In genomic region chrV:1561169-1561568, ce11 we compare ENCODE assay signal across 6 worm cellular contexts.
TF ChIP-seq lines count a peak whose summit lies in the region.
"Not testable (repeated sequence)": the region's sequence is repeated elsewhere in the genome, so short reads cannot be mapped to it uniquely, and the experiment has no call there.

No protein-coding gene starts in this region.

TF ChIP-seq in whole organism, L1 larva, 84 proteins besides CTCF, POLR2A, EP300 and RAD21:
- TF ChIP-seq nhr-19 (GFP tag; conservative IDR thresholded peaks at IDR 0.05; lab: Robert Waterston, UW), result 0 out of 2 replicates have a peak, but pooled peaks have one; percentile 8
TF ChIP-seq in whole organism, L1 larva: peak in this region for 1; not testable (repeated sequence) for 83.

TF ChIP-seq in whole organism, L4 larva, 104 proteins besides CTCF, POLR2A, EP300 and RAD21 (continues in another document):
- TF ChIP-seq mdt-29 (GFP tag; IDR thresholded peaks at IDR 0.05; lab: Robert Waterston, UW) (peak; percentile 32; the same call in 1 of the 2 replicates), zip-11 (GFP tag; IDR thresholded peaks at IDR 0.05; lab: Robert Waterston, UW) (peak; percentile 77; the same call in 1 of the 2 replicates), ZK337.2 (GFP tag; IDR thresholded peaks at IDR 0.05; lab: Robert Waterston, UW) (peak; percentile 57; the same call in 1 of the 2 replicates), F44E2.7 (GFP tag; IDR thresholded peaks at IDR 0.05; lab: Robert Waterston, UW) (peak; percentile 93; the same call in 1 of the 2 replicates), egl-43 (GFP tag; IDR thresholded peaks at IDR 0.05; lab: Robert Waterston, UW) (peak; percentile 97), ceh-44 (GFP tag; IDR thresholded peaks at IDR 0.05; lab: Robert Waterston, UW) (peak; percentile 46; the same call in 1 of the 2 replicates), madf-5 (GFP tag; IDR thresholded peaks at IDR 0.05; lab: Robert Waterston, UW) (peak; percentile 22 to 77; a peak in 2 of 4 replicates), nhr-41 (GFP tag; IDR thresholded peaks at IDR 0.05; lab: Robert Waterston, UW) (peak; percentile 75), tra-1 (GFP tag; IDR thresholded peaks at IDR 0.05; lab: Robert Waterston, UW) (peak; percentile 77), Y75B8A.6 (GFP tag; IDR thresholded peaks at IDR 0.05; lab: Robert Waterston, UW) (peak; percentile 67; the same call in 1 of the 2 replicates), pha-4 (GFP tag; IDR thresholded peaks at IDR 0.05; lab: Robert Waterston, UW) (peak; percentile 95), mxl-2 (GFP tag; conservative IDR thresholded peaks at IDR 0.05; lab: Robert Waterston, UW) (peak; percentile 82), Y48G9A.11 (GFP tag; IDR thresholded peaks at IDR 0.05; lab: Robert Waterston, UW) (peak; percentile 69), hmg-1.1 (GFP tag; IDR thresholded peaks at IDR 0.05; lab: Robert Waterston, UW) (peak; percentile 70), php-3 (GFP tag; IDR thresholded peaks at IDR 0.05; lab: Robert Waterston, UW) (peak; percentile 71; the same call in 1 of the 2 replicates)
- TF ChIP-seq pha-4 (tag; optimal IDR thresholded peaks at IDR 0.05; lab: Kevin White, UChicago), result not testable (repeated sequence)

TF ChIP-seq in whole organism, early embryonic, 17 proteins besides CTCF, POLR2A, EP300 and RAD21:
- TF ChIP-seq flt-1 (GFP tag; IDR thresholded peaks at IDR 0.05; lab: Robert Waterston, UW), result peak; percentile 70
- TF ChIP-seq pes-1 (GFP tag; IDR thresholded peaks at IDR 0.05; lab: Robert Waterston, UW), result peak; percentile 82
- TF ChIP-seq scrt-1 (GFP tag; IDR thresholded peaks at IDR 0.05; lab: Robert Waterston, UW), result peak; percentile 86
- peak; percentile 91 for TF ChIP-seq tbx-37 (GFP tag; conservative IDR thresholded peaks at IDR 0.05; lab: Robert Waterston, UW)
- TF ChIP-seq tbx-11 (GFP tag; IDR thresholded peaks at IDR 0.05; lab: Robert Waterston, UW), result peak; percentile 82
- peak; percentile 71; the same call in 1 of the 2 replicates for TF ChIP-seq sea-1 (GFP tag; conservative IDR thresholded peaks at IDR 0.05; lab: Robert Waterston, UW)

TF ChIP-seq in whole organism, late embryonic, 69 proteins besides CTCF, POLR2A, EP300 and RAD21:
- peak; percentile 88 for TF ChIP-seq ceh-45 (GFP tag; IDR thresholded peaks at IDR 0.05; lab: Robert Waterston, UW)
- peak; percentile 72 for TF ChIP-seq unc-3 (GFP tag; conservative IDR thresholded peaks at IDR 0.05; lab: Robert Waterston, UW)
- not testable (repeated sequence) for TF ChIP-seq unc-3 (tag; optimal IDR thresholded peaks at IDR 0.05; lab: Kevin White, UChicago)
- TF ChIP-seq sox-2 (GFP tag; IDR thresholded peaks at IDR 0.05; lab: Robert Waterston, UW), result peak; percentile 39
TF ChIP-seq in whole organism, late embryonic: peak in this region for 3; not testable (repeated sequence) for 66.

TF ChIP-seq in whole organism, midembryonic, 9 proteins besides CTCF, POLR2A, EP300 and RAD21:
- peak; percentile 80 for TF ChIP-seq ref-1 (GFP tag; conservative IDR thresholded peaks at IDR 0.05; lab: Robert Waterston, UW)
- TF ChIP-seq T22C8.4 (GFP tag; IDR thresholded peaks at IDR 0.05; lab: Robert Waterston, UW), result peak; percentile 85
- TF ChIP-seq flt-1 (GFP tag; IDR thresholded peaks at IDR 0.05; lab: Robert Waterston, UW), result peak; percentile 82
- TF ChIP-seq tab-1 (GFP tag; IDR thresholded peaks at IDR 0.05; lab: Robert Waterston, UW), result peak; percentile 92
- TF ChIP-seq ztf-23 (GFP tag; IDR thresholded peaks at IDR 0.05; lab: Robert Waterston, UW), result peak; percentile 93
- TF ChIP-seq ztf-29 (GFP tag; IDR thresholded peaks at IDR 0.05; lab: Robert Waterston, UW), result peak; percentile 74; the same call in 1 of the 2 replicates
- peak; percentile 93 for TF ChIP-seq klf-2 (GFP tag; conservative IDR thresholded peaks at IDR 0.05; lab: Robert Waterston, UW)
TF ChIP-seq in whole organism, midembryonic: peak in this region for 7; not testable (repeated sequence) for 2.

TF ChIP-seq in whole organism, young adult, 124 proteins besides CTCF, POLR2A, EP300 and RAD21:
- TF ChIP-seq rcor-1 (GFP tag; IDR thresholded peaks at IDR 0.05; lab: Robert Waterston, UW), result peak; percentile 67; the same call in 1 of the 2 replicates
- peak; percentile 59; the same call in 1 of the 2 replicates for TF ChIP-seq hmg-20 (GFP tag; IDR thresholded peaks at IDR 0.05; lab: Robert Waterston, UW)
- TF ChIP-seq B0261.1 (tag; optimal IDR thresholded peaks at IDR 0.05; lab: Kevin White, UChicago), result peak; percentile 57
- TF ChIP-seq rpc-1 (optimal IDR thresholded peaks at IDR 0.05; lab: Kevin White, UChicago), result not testable (repeated sequence)
- TF ChIP-seq rpc-1 (tag; optimal IDR thresholded peaks at IDR 0.05; lab: Kevin White, UChicago), result peak; percentile 49
- peak; percentile 80; the same call in 1 of the 2 replicates for TF ChIP-seq cebp-2 (GFP tag; IDR thresholded peaks at IDR 0.05; lab: Robert Waterston, UW)
- TF ChIP-seq egl-44 (GFP tag; IDR thresholded peaks at IDR 0.05; lab: Robert Waterston, UW), result peak; percentile 85
- TF ChIP-seq tbp1 (GFP tag; optimal IDR thresholded peaks at IDR 0.05; lab: Kevin White, UChicago), result peak; percentile 83
- peak; percentile 41; the same call in 1 of the 2 replicates for TF ChIP-seq attf-6 (GFP tag; IDR thresholded peaks at IDR 0.05; lab: Robert Waterston, UW)
- 0 out of 2 replicates have a peak, but pooled peaks have one; percentile 85 for TF ChIP-seq nhr-120 (GFP tag; IDR thresholded peaks at IDR 0.05; lab: Robert Waterston, UW)
- 0 out of 2 replicates have a peak, but pooled peaks have one; percentile 50 for TF ChIP-seq ceh-40 (GFP tag; IDR thresholded peaks at IDR 0.05; lab: Robert Waterston, UW)
- peak; percentile 36; the same call in 1 of the 2 replicates for TF ChIP-seq pbrm-1 (GFP tag; IDR thresholded peaks at IDR 0.05; lab: Robert Waterston, UW)
- 0 out of 2 replicates have a peak, but pooled peaks have one; percentile 37 for TF ChIP-seq C17E4.6 (GFP tag; IDR thresholded peaks at IDR 0.05; lab: Robert Waterston, UW)
- 0 out of 2 replicates have a peak, but pooled peaks have one; percentile 14 for TF ChIP-seq aptf-3 (GFP tag; IDR thresholded peaks at IDR 0.05; lab: Robert Waterston, UW)
